Fruit fly (Drosophila melanogaster) whole organism, embryonic: ENCODE data around the gene Nf-YC.
A peak's percentile ranks its signal among the peaks of the same experiment; 100 is the strongest.

Experiments
- BEAF-32 ChIP-seq: fragments of 200-800 bp; sonication (Bioruptor generic); optimal IDR thresholded peaks from 3 replicates; lab custom pipeline; 2017; ENCODE audit warnings: missing biosample characterization, missing genetic modification characterization, mild to moderate bottlenecking, moderate library complexity, missing genetic modification reagents
- CG10209 ChIP-seq: fragments of 200-800 bp; sonication (Bioruptor generic); optimal IDR thresholded peaks from 3 replicates; lab custom pipeline; 2017; ENCODE audit warnings: missing biosample characterization, mild to moderate bottlenecking, missing genetic modification characterization, missing genetic modification reagents
- CG12071 ChIP-seq: fragments of 200-800 bp; sonication (Bioruptor generic); optimal IDR thresholded peaks from 3 replicates; lab custom pipeline; 2018; ENCODE audit warnings: missing biosample characterization, mild to moderate bottlenecking, missing genetic modification characterization
- CG1233 ChIP-seq: fragments of 200-800 bp; sonication (Bioruptor generic); optimal IDR thresholded peaks from 4 replicates; lab custom pipeline; 2018; ENCODE audit warnings: missing biosample characterization, mild to moderate bottlenecking, missing genetic modification characterization
- CG13296 ChIP-seq: fragments of 200-800 bp; sonication (Bioruptor generic); optimal IDR thresholded peaks from 3 replicates; lab custom pipeline; 2018; ENCODE audit warnings: missing biosample characterization, mild to moderate bottlenecking, missing genetic modification characterization
- CG13624 ChIP-seq: fragments of 200-800 bp; sonication (Bioruptor generic); optimal IDR thresholded peaks from 2 replicates; lab custom pipeline; 2016; ENCODE audit warnings: missing biosample characterization, missing genetic modification characterization
- CG13775 ChIP-seq: fragments of 200-800 bp; sonication (Bioruptor generic); optimal IDR thresholded peaks from 3 replicates; lab custom pipeline; 2017; ENCODE audit warnings: missing biosample characterization, mild to moderate bottlenecking, missing genetic modification characterization
- CG15011 ChIP-seq: fragments of 200-800 bp; sonication (Bioruptor generic); optimal IDR thresholded peaks from 3 replicates; lab custom pipeline; 2018; ENCODE audit warnings: missing biosample characterization, mild to moderate bottlenecking, missing genetic modification characterization
- CG30403 ChIP-seq: fragments of 200-800 bp; sonication (Bioruptor generic); optimal IDR thresholded peaks from 3 replicates; lab custom pipeline; 2016; ENCODE audit warnings: missing biosample characterization, missing genetic modification characterization
- CG3065 ChIP-seq: fragments of 200-800 bp; sonication (Bioruptor generic); optimal IDR thresholded peaks from 2 replicates; lab custom pipeline; 2016; ENCODE audit warnings: missing biosample characterization, missing genetic modification characterization
- CG3281 ChIP-seq: fragments of 200-800 bp; sonication (Bioruptor generic); optimal IDR thresholded peaks from 3 replicates; lab custom pipeline; 2017; ENCODE audit warnings: missing biosample characterization, mild to moderate bottlenecking, missing genetic modification characterization
- CG3995 ChIP-seq: fragments of 200-800 bp; sonication (Bioruptor generic); optimal IDR thresholded peaks from 3 replicates; lab custom pipeline; 2016; ENCODE audit warnings: missing biosample characterization, missing genetic modification characterization
- CG4424 ChIP-seq: fragments of 200-800 bp; sonication (Bioruptor generic); optimal IDR thresholded peaks from 3 replicates; lab custom pipeline; 2016; ENCODE audit warnings: missing biosample characterization, missing genetic modification characterization
- CG4820 ChIP-seq: fragments of 200-800 bp; sonication (Bioruptor generic); optimal IDR thresholded peaks from 3 replicates; lab custom pipeline; 2016; ENCODE audit warnings: missing biosample characterization, missing genetic modification characterization
- CG5245 ChIP-seq: fragments of 200-800 bp; sonication (Bioruptor generic); optimal IDR thresholded peaks from 3 replicates; lab custom pipeline; 2016; ENCODE audit warnings: missing biosample characterization, missing genetic modification characterization
- CG7963 ChIP-seq: fragments of 200-800 bp; sonication (Bioruptor generic); IDR thresholded peaks from 3 replicates; pipeline ENCODE4 v1.3.6; 2022; ENCODE audit warnings: missing biosample characterization, missing genetic modification characterization; ENCODE audit not compliant: partially characterized antibody
- D19A ChIP-seq: fragments of 200-800 bp; optimal IDR thresholded peaks from 3 replicates; lab custom pipeline; 2019; ENCODE audit warnings: missing biosample characterization, mild to moderate bottlenecking, missing genetic modification characterization, moderate library complexity
- Doc3 ChIP-seq: fragments of 200-800 bp; sonication (Bioruptor generic); IDR thresholded peaks from 3 replicates; pipeline ENCODE4 v1.3.6; 2022; ENCODE audit warnings: missing biosample characterization, missing genetic modification characterization; ENCODE audit not compliant: partially characterized antibody
- E2f1 ChIP-seq: fragments of 200-800 bp; sonication (Bioruptor generic); IDR thresholded peaks from 2 replicates; pipeline ENCODE4 v1.3.6; 2022; ENCODE audit warnings: missing biosample characterization, missing genetic modification characterization
- E2f2 ChIP-seq: fragments of 200-800 bp; sonication (Bioruptor generic); IDR thresholded peaks from 2 replicates; pipeline ENCODE4 v1.3.6; 2022; ENCODE audit warnings: missing biosample characterization, missing genetic modification characterization
- Hey ChIP-seq: fragments of 200-800 bp; sonication (Bioruptor generic); optimal IDR thresholded peaks from 3 replicates; lab custom pipeline; 2018; ENCODE audit warnings: missing biosample characterization, mild to moderate bottlenecking, missing genetic modification characterization
- Hmr ChIP-seq: fragments of 200-800 bp; sonication (Bioruptor generic); optimal IDR thresholded peaks from 3 replicates; lab custom pipeline; 2017; ENCODE audit warnings: mild to moderate bottlenecking, missing biosample characterization, missing genetic modification reagents, missing genetic modification characterization
- Lhr ChIP-seq: fragments of 200-800 bp; sonication (Bioruptor generic); optimal IDR thresholded peaks from 3 replicates; lab custom pipeline; 2017; ENCODE audit warnings: mild to moderate bottlenecking, missing biosample characterization, missing genetic modification reagents, missing genetic modification characterization
- NFAT ChIP-seq: fragments of 200-800 bp; sonication (Bioruptor generic); IDR thresholded peaks from 2 replicates; pipeline ENCODE4 v1.3.6; 2022; ENCODE audit warnings: missing biosample characterization, missing genetic modification characterization
- Neu2 ChIP-seq: fragments of 200-800 bp; sonication (Bioruptor generic); optimal IDR thresholded peaks from 3 replicates; lab custom pipeline; 2016; ENCODE audit warnings: missing biosample characterization, missing genetic modification characterization, borderline replicate concordance
- Nf-YB ChIP-seq: fragments of 200-800 bp; sonication (Bioruptor generic); optimal IDR thresholded peaks from 3 replicates; lab custom pipeline; 2019; ENCODE audit warnings: missing biosample characterization, mild to moderate bottlenecking, missing genetic modification characterization, moderate library complexity
- Optix ChIP-seq: fragments of 200-800 bp; sonication (Bioruptor generic); IDR thresholded peaks from 3 replicates; pipeline ENCODE4 v1.3.6; 2022; ENCODE audit warnings: missing biosample characterization, missing genetic modification characterization
- Usf ChIP-seq: fragments of 200-800 bp; sonication (Bioruptor generic); optimal IDR thresholded peaks from 2 replicates; lab custom pipeline; 2017; ENCODE audit warnings: missing genotype, missing biosample characterization, missing genetic modification characterization
- Vsx1 ChIP-seq: fragments of 200-800 bp; sonication (Bioruptor generic); optimal IDR thresholded peaks from 2 replicates; lab custom pipeline; 2017; ENCODE audit warnings: missing biosample characterization, mild to moderate bottlenecking, missing genetic modification characterization, missing genetic modification reagents
- bigmax ChIP-seq: fragments of 200-800 bp; sonication (Bioruptor generic); optimal IDR thresholded peaks from 2 replicates; lab custom pipeline; 2018; ENCODE audit warnings: missing biosample characterization, mild to moderate bottlenecking, missing genetic modification characterization
- cad ChIP-seq: fragments of >200 bp; optimal IDR thresholded peaks from 2 replicates; lab custom pipeline; 2017; ENCODE audit warnings: missing biosample characterization, missing genetic modification characterization
- caup ChIP-seq: fragments of 200-800 bp; sonication (Bioruptor generic); optimal IDR thresholded peaks from 3 replicates; lab custom pipeline; 2017; ENCODE audit warnings: missing biosample characterization, mild to moderate bottlenecking, missing genetic modification characterization, moderate library complexity; ENCODE audit not compliant: severe bottlenecking
- dati ChIP-seq: fragments of 200-800 bp; sonication (Bioruptor generic); IDR thresholded peaks from 2 replicates; pipeline ENCODE4 v1.3.6; 2022; ENCODE audit warnings: missing biosample characterization, missing genetic modification characterization
- dmrt11E ChIP-seq: fragments of 200-800 bp; sonication (Bioruptor generic); optimal IDR thresholded peaks from 3 replicates; lab custom pipeline; 2018; ENCODE audit warnings: missing biosample characterization, mild to moderate bottlenecking, missing genetic modification characterization, moderate library complexity
- dysf ChIP-seq: fragments of 200-800 bp; sonication (Bioruptor generic); IDR thresholded peaks from 3 replicates; pipeline ENCODE4 v1.3.6; 2022; ENCODE audit warnings: missing biosample characterization, missing genetic modification characterization
- fd64A ChIP-seq: fragments of 200-800 bp; sonication (Bioruptor generic); optimal IDR thresholded peaks from 3 replicates; lab custom pipeline; 2018; ENCODE audit warnings: missing biosample characterization, mild to moderate bottlenecking, missing genetic modification characterization
- ftz-f1 ChIP-seq: fragments of 200-800 bp; sonication (Bioruptor generic); optimal IDR thresholded peaks from 2 replicates; lab custom pipeline; 2016; ENCODE audit warnings: missing biosample characterization, missing genetic modification characterization
- gce ChIP-seq: fragments of 200-800 bp; sonication (Bioruptor generic); IDR thresholded peaks from 3 replicates; pipeline ENCODE4 v1.3.6; 2022; ENCODE audit warnings: missing biosample characterization, missing genetic modification characterization
- grn ChIP-seq: fragments of 200-800 bp; sonication (Bioruptor generic); optimal IDR thresholded peaks from 3 replicates; lab custom pipeline; 2017; ENCODE audit warnings: missing biosample characterization, missing genetic modification characterization
- ham ChIP-seq: fragments of 200-800 bp; sonication (Bioruptor generic); IDR thresholded peaks from 2 replicates; pipeline ENCODE4 v1.3.6; 2022; ENCODE audit warnings: missing biosample characterization, missing genetic modification characterization
- ind ChIP-seq: fragments of 200-800 bp; sonication (Bioruptor generic); optimal IDR thresholded peaks from 3 replicates; lab custom pipeline; 2016; ENCODE audit warnings: missing biosample characterization, missing genetic modification characterization
- jumu ChIP-seq: fragments of 200-800 bp; sonication (Bioruptor generic); optimal IDR thresholded peaks from 3 replicates; lab custom pipeline; 2016; ENCODE audit warnings: missing biosample characterization, missing genetic modification characterization
- mld ChIP-seq: fragments of 200-800 bp; sonication (Bioruptor generic); IDR thresholded peaks from 3 replicates; pipeline ENCODE4 v1.3.6; 2022; ENCODE audit warnings: missing biosample characterization, missing genetic modification characterization; ENCODE audit not compliant: partially characterized antibody
- pros ChIP-seq: fragments of 200-800 bp; sonication (Bioruptor generic); optimal IDR thresholded peaks from 3 replicates; lab custom pipeline; 2019; ENCODE audit warnings: missing biosample characterization, mild to moderate bottlenecking, missing genetic modification characterization, moderate library complexity
- scrt ChIP-seq: fragments of 200-800 bp; sonication (Bioruptor generic); optimal IDR thresholded peaks from 2 replicates; lab custom pipeline; 2018; ENCODE audit warnings: missing biosample characterization, mild to moderate bottlenecking, missing genetic modification characterization, moderate library complexity
- seq ChIP-seq: fragments of 200-800 bp; sonication (Bioruptor generic); IDR thresholded peaks from 2 replicates; pipeline ENCODE4 v1.3.6; 2022; ENCODE audit warnings: missing biosample characterization, missing genetic modification characterization
- trh ChIP-seq: fragments of 200-800 bp; sonication (Bioruptor generic); optimal IDR thresholded peaks from 2 replicates; lab custom pipeline; 2016; ENCODE audit warnings: missing biosample characterization, missing genetic modification characterization
- wdn ChIP-seq: fragments of 200-800 bp; sonication (Bioruptor generic); IDR thresholded peaks from 2 replicates; pipeline ENCODE4 v1.3.6; 2022; ENCODE audit warnings: missing biosample characterization, missing genetic modification characterization
- zfh1 ChIP-seq: fragments of 200-800 bp; sonication (Bioruptor generic); IDR thresholded peaks from 3 replicates; pipeline ENCODE4 v1.3.6; 2022; ENCODE audit warnings: missing biosample characterization, missing genetic modification characterization

The Nf-YC gene

DNA sequence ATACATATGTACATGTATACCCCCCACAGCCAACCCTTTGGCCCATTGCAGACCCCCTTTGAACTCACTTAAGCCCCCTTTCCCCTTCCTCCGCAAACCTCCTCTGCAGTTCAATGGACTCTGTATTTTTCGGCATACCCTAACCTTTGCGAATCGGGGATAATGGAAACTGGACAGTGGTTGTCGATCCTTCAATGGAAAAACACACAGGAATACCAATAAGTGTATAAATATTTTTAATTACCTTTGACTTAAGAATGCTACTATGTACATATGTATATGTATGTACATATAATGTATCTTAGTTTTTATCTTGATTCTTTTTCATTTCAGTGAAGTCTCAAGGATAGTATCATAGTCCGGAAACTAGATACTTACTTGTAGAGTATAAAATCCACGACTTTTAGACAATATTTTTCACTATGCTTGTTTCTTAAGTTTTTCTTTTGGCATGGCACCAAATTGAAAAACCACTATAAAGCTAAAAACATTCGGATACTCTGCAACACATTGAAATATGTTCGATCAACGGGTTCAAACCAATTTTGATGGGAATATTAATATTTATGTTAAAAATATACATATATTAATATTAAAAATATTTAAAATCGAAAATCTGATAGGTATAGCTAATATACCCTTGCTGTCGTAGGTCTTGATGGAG is 35.7 kb upstream of the Nf-YC start (continued):
- TF ChIP-seq mld (GFP tag; lab: Robert Waterston, UW) (no peak), jumu (GFP tag; lab: Kevin White, UChicago) (no peak), cad (no peak), Lhr (GFP tag; lab: Kevin White, UChicago) (no peak), scrt (GFP tag; lab: Kevin White, UChicago) (peak; percentile 51), pros (GFP tag; lab: Kevin White, UChicago) (no peak), ind (GFP tag; lab: Kevin White, UChicago) (peak; percentile 65), bigmax (GFP tag; lab: Kevin White, UChicago) (no peak), Usf (no peak), Hmr (GFP tag; lab: Kevin White, UChicago) (peak; percentile 82), Nf-YB (GFP tag; lab: Kevin White, UChicago) (peak; percentile 45), CG5245 (GFP tag; lab: Kevin White, UChicago) (peak; percentile 30), ftz-f1 (no peak), Hey (no peak), CG3281 (peak; percentile 69), CG13775 (peak; percentile 51), E2f1 (GFP tag; lab: Robert Waterston, UW) (peak; percentile 59; the same call in 1 of the 2 replicates), Vsx1 (peak; percentile 54), CG4424 (GFP tag; lab: Kevin White, UChicago) (peak; percentile 49), CG3065 (GFP tag; lab: Kevin White, UChicago) (no peak), dmrt11E (peak; percentile 34), grn (GFP tag; lab: Kevin White, UChicago) (no peak), CG1233 (GFP tag; lab: Kevin White, UChicago) (peak; percentile 77), CG10209 (GFP tag; lab: Kevin White, UChicago) (peak; percentile 72), CG15011 (GFP tag; lab: Kevin White, UChicago) (peak; percentile 17), dati (0 out of 2 replicates have a peak, but pooled peaks have one; percentile 4), E2f2 (peak; percentile 49; the same call in 1 of the 2 replicates), Neu2 (GFP tag; lab: Kevin White, UChicago) (no peak), BEAF-32 (GFP tag; lab: Kevin White, UChicago) (no peak), CG3995 (GFP tag; lab: Kevin White, UChicago) (no peak), CG12071 (GFP tag; lab: Kevin White, UChicago) (no peak), CG13296 (GFP tag; lab: Kevin White, UChicago) (peak; percentile 45), seq (GFP tag; lab: Robert Waterston, UW) (peak; percentile 75), CG30403 (GFP tag; lab: Kevin White, UChicago) (peak; percentile 64), D19A (tag; lab: Kevin White, UChicago) (peak; percentile 97), NFAT (GFP tag; lab: Robert Waterston, UW) (peak; percentile 38; the same call in 1 of the 2 replicates), CG7963 (GFP tag; lab: Robert Waterston, UW) (no peak), wdn (GFP tag; lab: Robert Waterston, UW) (peak; percentile 70), caup (GFP tag; lab: Kevin White, UChicago) (peak; percentile 75), gce (GFP tag; lab: Robert Waterston, UW) (0 out of 3 replicates have a peak, but pooled peaks have one; percentile 54), fd64A (GFP tag; lab: Kevin White, UChicago) (no peak), CG4820 (GFP tag; lab: Kevin White, UChicago) (peak; percentile 30), Optix (no peak), zfh1 (GFP tag; lab: Robert Waterston, UW) (peak; percentile 78), dysf (peak; percentile 82), CG13624 (GFP tag; lab: Kevin White, UChicago) (no peak), Doc3 (GFP tag; lab: Robert Waterston, UW) (no peak), ham (no peak), trh (GFP tag; lab: Kevin White, UChicago) (peak; percentile 8)
